Fruit fly (Drosophila melanogaster) whole organism, larva: ENCODE measurements around the gene aurA.
A peak's percentile ranks its signal among the peaks of the same experiment; 100 is the strongest.

Source experiments
- noc ChIP-seq: fragments of 200-800 bp; sonication (Bioruptor generic); optimal IDR thresholded peaks from 3 replicates; lab custom pipeline; 2019; ENCODE audit warnings: missing biosample characterization, mild to moderate bottlenecking, missing genetic modification characterization, moderate library complexity

The aurA gene

dm6 chr3R:11989996-11990395 is 27.1 kb downstream of the aurA start:
- no peak for TF ChIP-seq noc

- TF ChIP-seq noc, result no peak
Measured at dm6 chr3R:11991538-11992164, 28.7 kb downstream of the aurA start.

- no peak for TF ChIP-seq noc
Measured at dm6 chr3R:11992934-11993670, 30.2 kb downstream of the aurA start, which contains the start of gene mfas. mfas (minus strand) TSS chr3R:11993315.

dm6 chr3R:11998130-11998529 is 35.2 kb downstream of the aurA start:
- TF ChIP-seq noc, result no peak

dm6 chr3R:11999074-11999473 is 36.1 kb downstream of the aurA start, which contains the start of gene Ect3:
Ect3 (plus strand) TSS chr3R:11999278.
- TF ChIP-seq noc, result no peak

dm6 chr3R:12005417-12005816 is 42.5 kb downstream of the aurA start, which contains the start of gene Tk:
Tk (minus strand) TSS chr3R:12005473.
- TF ChIP-seq noc, result no peak

dm6 chr3R:12006417-12006816 is 43.5 kb downstream of the aurA start:
- TF ChIP-seq noc, result no peak

dm6 chr3R:12010202-12010824 is 47.4 kb downstream of the aurA start, which contains the start of the genes KLHL18 and GCC185:
KLHL18 (minus strand) TSS chr3R:12010434.
GCC185 (plus strand) TSS chr3R:12010772.
- TF ChIP-seq noc, result peak; percentile 83
